Worm (Caenorhabditis elegans): ENCODE measurements around the gene irld-64.

irld-64 gene

ce11 chrII:2965215-2965998 lies 35.0 kb upstream of the irld-64 start:
- TF ChIP-seq arid-1 (GFP tag; conservative IDR thresholded peaks at IDR 0.05) = 0 out of 2 replicates have a peak, but pooled peaks have one; percentile 3
- no peak for TF ChIP-seq vab-7 (GFP tag; IDR thresholded peaks at IDR 0.05)
- TF ChIP-seq tag-97 (GFP tag; IDR thresholded peaks at IDR 0.05) = no peak
- TF ChIP-seq D1046.2 (GFP tag; IDR thresholded peaks at IDR 0.05) = no peak
- no peak for TF ChIP-seq lin-38 (GFP tag; IDR thresholded peaks at IDR 0.05)
- no peak for TF ChIP-seq dpl-1 (GFP tag; optimal IDR thresholded peaks at IDR 0.05)
- no peak for TF ChIP-seq pha-4 (GFP tag; IDR thresholded peaks at IDR 0.05)
- no peak for TF ChIP-seq pha-4 (tag; optimal IDR thresholded peaks at IDR 0.05)
- TF ChIP-seq set-16 (GFP tag; IDR thresholded peaks at IDR 0.05) = 0 out of 2 replicates have a peak, but pooled peaks have one; percentile 22
- peak; percentile 76 for TF ChIP-seq aha-1 (tag)
- TF ChIP-seq mdt-29 (GFP tag; IDR thresholded peaks at IDR 0.05) = no peak
- no peak for TF ChIP-seq F10B5.3 (tag; optimal IDR thresholded peaks at IDR 0.05)
- no peak for TF ChIP-seq unc-130 (GFP tag; optimal IDR thresholded peaks at IDR 0.05)
- TF ChIP-seq nhr-111 (GFP tag; optimal IDR thresholded peaks at IDR 0.05) = no peak

DNA sequence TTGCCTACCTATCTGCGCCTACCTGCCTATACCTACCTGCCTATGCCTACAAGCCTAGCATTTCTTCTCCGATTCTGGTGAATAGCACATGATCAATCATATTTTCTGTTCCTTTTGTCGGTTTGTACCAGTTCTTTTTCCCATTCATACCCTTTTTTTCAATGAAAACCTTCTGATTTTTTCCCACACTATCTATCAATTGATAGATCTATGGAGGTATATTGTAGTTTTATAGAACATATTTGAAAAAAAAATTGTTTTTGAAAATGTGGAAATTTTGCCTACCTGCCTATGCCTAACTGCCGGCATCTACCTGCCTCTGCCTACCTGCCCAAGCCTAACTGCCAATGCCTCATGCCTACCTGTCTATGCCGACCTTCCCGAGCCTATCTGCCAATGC lies 33.2 kb upstream of the irld-64 start:
- no peak for TF ChIP-seq lin-1 (GFP tag; IDR thresholded peaks at IDR 0.05)
- TF ChIP-seq rbr-2 (tag; optimal IDR thresholded peaks at IDR 0.05) = no peak
- TF ChIP-seq nhr-48 (tag; optimal IDR thresholded peaks at IDR 0.05) = no peak
- TF ChIP-seq aha-1 (tag) = peak; percentile 91
- TF ChIP-seq zfp-3 (GFP tag; conservative IDR thresholded peaks at IDR 0.05) = no peak

DNA sequence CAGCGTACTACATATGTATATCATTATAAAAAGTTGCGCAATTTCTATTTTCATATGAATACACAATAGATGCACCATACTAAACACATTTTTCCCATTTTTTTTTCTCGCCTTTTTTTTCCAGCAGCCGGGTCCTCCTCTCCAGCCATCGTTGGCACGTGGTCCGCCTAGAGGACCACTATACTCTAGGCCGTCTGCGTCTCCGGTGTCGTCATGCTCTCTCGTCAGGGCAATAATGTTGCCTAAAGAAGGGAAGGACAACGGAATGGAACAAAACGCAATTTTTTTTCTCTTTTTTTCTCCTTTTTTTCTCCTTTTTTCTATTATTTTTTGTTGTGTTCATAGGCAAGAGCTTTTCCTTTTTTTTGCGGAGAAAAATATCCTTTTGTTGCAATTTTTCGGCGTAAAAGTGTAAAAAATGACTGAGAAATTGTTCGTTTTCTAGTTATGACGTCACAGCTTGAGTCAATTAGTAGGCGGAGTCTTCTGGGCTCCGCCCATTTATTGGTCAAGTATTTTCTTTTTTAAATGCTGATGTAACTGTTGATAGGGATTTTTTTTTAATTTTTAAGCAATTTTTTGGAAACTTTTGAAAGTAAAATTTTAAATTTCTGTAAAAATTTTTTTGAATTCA lies 32.2 kb upstream of the irld-64 start:
- TF ChIP-seq dve-1 (tag; optimal IDR thresholded peaks at IDR 0.05; ENCODE audit: insufficient read depth) = no peak
- no peak for TF ChIP-seq mep-1 (tag; optimal IDR thresholded peaks at IDR 0.05)
- TF ChIP-seq egl-43 (GFP tag; IDR thresholded peaks at IDR 0.05) = 0 out of 2 replicates have a peak, but pooled peaks have one; percentile 32
- TF ChIP-seq mdl-1 (tag; optimal IDR thresholded peaks at IDR 0.05) = peak; percentile 71 to 95
- TF ChIP-seq ama-1 (optimal IDR thresholded peaks at IDR 0.05) = no peak
- TF ChIP-seq fkh-10 (GFP tag; optimal IDR thresholded peaks at IDR 0.05) = peak; percentile 92
- peak; percentile 18 for TF ChIP-seq hlh-11 (tag; optimal IDR thresholded peaks at IDR 0.05)
- no peak for TF ChIP-seq nhr-77 (tag; optimal IDR thresholded peaks at IDR 0.05)
- TF ChIP-seq hmg-1.1 (GFP tag; IDR thresholded peaks at IDR 0.05) = peak; percentile 55; the same call in 1 of the 2 replicates
- peak; percentile 23 for TF ChIP-seq F37D6.2 (tag; optimal IDR thresholded peaks at IDR 0.05)
- peak; percentile 24; the same call in 1 of the 2 replicates for TF ChIP-seq set-16 (GFP tag; IDR thresholded peaks at IDR 0.05)
- no peak for TF ChIP-seq daf-16 (GFP tag; optimal IDR thresholded peaks at IDR 0.05)
- no peak for TF ChIP-seq daf-16 (tag; optimal IDR thresholded peaks at IDR 0.05)
- peak; percentile 21 for TF ChIP-seq ces-1 (GFP tag; optimal IDR thresholded peaks at IDR 0.05)
- TF ChIP-seq aha-1 (tag) = peak; percentile 93
- TF ChIP-seq ctbp-1 (GFP tag; IDR thresholded peaks at IDR 0.05) = peak; percentile 60; the same call in 1 of the 2 replicates
- peak; percentile 72 for TF ChIP-seq hlh-30 (tag; optimal IDR thresholded peaks at IDR 0.05; ENCODE audit: insufficient read depth)
- TF ChIP-seq lsy-2 (tag; optimal IDR thresholded peaks at IDR 0.05) = peak in 1 of 2 experiments; percentile 23

DNA sequence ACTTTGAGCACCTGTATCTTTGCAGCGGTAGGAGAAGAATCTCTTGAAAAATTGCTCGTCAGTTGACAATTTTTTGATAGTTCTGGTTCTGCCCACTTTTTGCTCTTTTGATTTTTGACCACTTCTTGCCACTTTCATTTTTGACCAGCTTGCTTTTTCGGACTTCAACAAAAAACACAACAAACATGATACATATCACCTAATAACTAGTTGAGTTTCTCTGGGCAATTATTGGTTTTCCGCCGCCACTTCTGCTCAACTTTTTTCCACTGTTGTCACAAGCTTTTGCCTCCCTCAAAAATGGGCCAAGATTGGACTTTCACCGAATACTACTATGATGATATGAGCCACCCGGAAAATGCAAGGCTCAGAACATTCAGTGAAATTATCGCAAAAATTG lies 27.9 kb upstream of the irld-64 start, which contains the start of gene srw-60:
Gene srw-60 (plus strand): TSS at position 301 of the 400 bp plus-strand sequence.
- TF ChIP-seq dmd-8 (GFP tag; IDR thresholded peaks at IDR 0.05) = no peak
- no peak for TF ChIP-seq egl-43 (GFP tag; IDR thresholded peaks at IDR 0.05)
- no peak for TF ChIP-seq mep-1 (tag; optimal IDR thresholded peaks at IDR 0.05)
- no peak for TF ChIP-seq ceh-82 (tag; optimal IDR thresholded peaks at IDR 0.05)
- TF ChIP-seq daf-12 (tag; optimal IDR thresholded peaks at IDR 0.05) = no peak
- no peak for TF ChIP-seq zag-1 (tag; optimal IDR thresholded peaks at IDR 0.05)
- TF ChIP-seq Y48G9A.11 (GFP tag; IDR thresholded peaks at IDR 0.05) = no peak
- TF ChIP-seq php-3 (GFP tag; IDR thresholded peaks at IDR 0.05) = no peak
- TF ChIP-seq nhr-42 (GFP tag; IDR thresholded peaks at IDR 0.05) = no peak
- no peak for TF ChIP-seq gei-8 (GFP tag; optimal IDR thresholded peaks at IDR 0.05)
- TF ChIP-seq R02D3.7 (tag; optimal IDR thresholded peaks at IDR 0.05) = no peak
- TF ChIP-seq ctbp-1 (GFP tag; IDR thresholded peaks at IDR 0.05) = no peak
- TF ChIP-seq cey-2 (tag; optimal IDR thresholded peaks at IDR 0.05; ENCODE audit: borderline replicate concordance, insufficient read depth) = no peak
- TF ChIP-seq lir-3 (tag; optimal IDR thresholded peaks at IDR 0.05) = no peak
- no peak for TF ChIP-seq ceh-28 (tag; optimal IDR thresholded peaks at IDR 0.05)
